Worm (Caenorhabditis elegans) whole organism, L3 larva: ENCODE results near the gene sftb-2.

Experiments
- aly-2 ChIP-seq: fragments of 150-350 bp; optimal IDR thresholded peaks from 2 replicates; lab custom pipeline; 2014; ENCODE audit warnings: missing biosample characterization, missing genetic modification characterization
- ama-1 ChIP-seq: fragments of 150-350 bp; optimal IDR thresholded peaks from 2 replicates; lab custom pipeline; 2018
- elt-2 ChIP-seq: sonication (generic microtip); optimal IDR thresholded peaks from 2 replicates; lab custom pipeline; 2016; ENCODE audit warnings: missing genetic modification reagents, mild to moderate bottlenecking, missing genetic modification characterization, missing compliant biosample characterization
- lin-39 ChIP-seq: fragments of 150-350 bp; optimal IDR thresholded peaks from 2 replicates; lab custom pipeline; 2018; ENCODE audit warnings: missing biosample characterization, missing genetic modification reagents, missing genetic modification characterization
- nhr-12 ChIP-seq: fragments of 150-350 bp; optimal IDR thresholded peaks from 2 replicates; lab custom pipeline; 2014; ENCODE audit warnings: missing biosample characterization, missing genetic modification characterization
- nhr-237 ChIP-seq: fragments of 150-350 bp; optimal IDR thresholded peaks from 2 replicates; lab custom pipeline; 2014; ENCODE audit warnings: missing biosample characterization, missing genetic modification characterization
- nhr-28 ChIP-seq: fragments of 150-350 bp; optimal IDR thresholded peaks from 2 replicates; lab custom pipeline; 2014; ENCODE audit warnings: missing biosample characterization, missing genetic modification characterization
- pha-4 ChIP-seq: fragments of 150-350 bp; optimal IDR thresholded peaks from 2 replicates; lab custom pipeline; 2014; ENCODE audit warnings: missing biosample characterization, missing genetic modification reagents, missing genetic modification characterization
- snpc-4 ChIP-seq: fragments of 150-350 bp; optimal IDR thresholded peaks from 2 replicates; lab custom pipeline; 2014; ENCODE audit warnings: missing biosample characterization, missing genetic modification characterization
- unc-62 ChIP-seq: fragments of 150-350 bp; sonication (generic microtip); optimal IDR thresholded peaks from 4 replicates; lab custom pipeline; 2014; ENCODE audit warnings: missing biosample characterization, missing genetic modification reagents, missing genetic modification characterization

- TF ChIP-seq elt-2 (tag; lab: Kevin White, UChicago) (no peak), unc-62 (GFP tag; lab: Kevin White, UChicago) (no peak), nhr-12 (tag; lab: Kevin White, UChicago) (no peak), ama-1 (lab: Kevin White, UChicago) (no peak), lin-39 (no peak), pha-4 (tag; lab: Kevin White, UChicago) (no peak), nhr-237 (tag; lab: Kevin White, UChicago) (no peak), aly-2 (tag; lab: Kevin White, UChicago) (no peak), snpc-4 (tag; lab: Kevin White, UChicago) (no peak), nhr-28 (tag; lab: Kevin White, UChicago) (no peak)
Observed at ce11 chrV:123915-124314, 4.1 kb upstream of the sftb-2 start.
